Fruit fly (Drosophila melanogaster) whole organism, embryonic: ENCODE measurements around the gene SMC5.

Experiments
- Bgb ChIP-seq: fragments of 200-800 bp; sonication (Bioruptor generic); IDR thresholded peaks from 2 replicates; pipeline ENCODE4 v1.3.6; 2022; ENCODE audit warnings: missing biosample characterization, missing genetic modification characterization; ENCODE audit not compliant: partially characterized antibody
- C15 ChIP-seq: fragments of 200-800 bp; sonication (Bioruptor generic); IDR thresholded peaks from 3 replicates; pipeline ENCODE4 v1.3.6; 2022; ENCODE audit warnings: missing biosample characterization, missing genetic modification characterization
- CG10431 ChIP-seq: fragments of 200-800 bp; sonication (Bioruptor generic); optimal IDR thresholded peaks from 3 replicates; lab custom pipeline; 2018; ENCODE audit warnings: missing biosample characterization, mild to moderate bottlenecking, missing genetic modification characterization
- CG10543 ChIP-seq: fragments of 200-800 bp; sonication (Bioruptor generic); optimal IDR thresholded peaks from 3 replicates; lab custom pipeline; 2017; ENCODE audit warnings: missing biosample characterization, mild to moderate bottlenecking, missing genetic modification characterization, moderate library complexity
- CG12071 ChIP-seq: fragments of 200-800 bp; sonication (Bioruptor generic); optimal IDR thresholded peaks from 3 replicates; lab custom pipeline; 2018; ENCODE audit warnings: missing biosample characterization, mild to moderate bottlenecking, missing genetic modification characterization
- CG12744 ChIP-seq: fragments of 200-800 bp; sonication (Bioruptor generic); optimal IDR thresholded peaks from 2 replicates; lab custom pipeline; 2016; ENCODE audit warnings: missing biosample characterization, missing genetic modification characterization
- CG13624 ChIP-seq: fragments of 200-800 bp; sonication (Bioruptor generic); optimal IDR thresholded peaks from 2 replicates; lab custom pipeline; 2016; ENCODE audit warnings: missing biosample characterization, missing genetic modification characterization
- CG13775 ChIP-seq: fragments of 200-800 bp; sonication (Bioruptor generic); optimal IDR thresholded peaks from 3 replicates; lab custom pipeline; 2017; ENCODE audit warnings: missing biosample characterization, mild to moderate bottlenecking, missing genetic modification characterization
- CG14014 ChIP-seq: fragments of 200-800 bp; sonication (Bioruptor generic); IDR thresholded peaks from 2 replicates; pipeline ENCODE4 v1.3.6; 2022; ENCODE audit warnings: missing biosample characterization, missing genetic modification characterization
- CG14860 ChIP-seq: fragments of 200-800 bp; sonication (Bioruptor generic); IDR thresholded peaks from 3 replicates; pipeline ENCODE4 v1.3.6; 2022; ENCODE audit warnings: missing biosample characterization, missing genetic modification characterization; ENCODE audit not compliant: partially characterized antibody
- CG14965 ChIP-seq: fragments of 200-800 bp; sonication (Bioruptor generic); optimal IDR thresholded peaks from 2 replicates; lab custom pipeline; 2016; ENCODE audit warnings: missing biosample characterization, missing genetic modification characterization, borderline replicate concordance
- CG1602 ChIP-seq: fragments of 200-800 bp; sonication (Bioruptor generic); optimal IDR thresholded peaks from 3 replicates; lab custom pipeline; 2016; ENCODE audit warnings: missing biosample characterization, missing genetic modification characterization
- CG17802 ChIP-seq: fragments of 200-800 bp; sonication (Bioruptor generic); optimal IDR thresholded peaks from 2 replicates; lab custom pipeline; 2018; ENCODE audit warnings: missing biosample characterization, mild to moderate bottlenecking, missing genetic modification characterization, moderate library complexity
- CG2120 ChIP-seq: fragments of 200-800 bp; sonication (Bioruptor generic); optimal IDR thresholded peaks from 3 replicates; lab custom pipeline; 2016; ENCODE audit warnings: missing biosample characterization, missing genetic modification characterization
- CG32532 ChIP-seq: fragments of 200-800 bp; sonication (Bioruptor generic); IDR thresholded peaks from 2 replicates; pipeline ENCODE4 v1.3.6; 2022; ENCODE audit warnings: missing biosample characterization, missing genetic modification characterization
- CG32767 ChIP-seq: fragments of 200-800 bp; sonication (Bioruptor generic); IDR thresholded peaks from 2 replicates; pipeline ENCODE4 v1.3.6; 2022; ENCODE audit warnings: missing biosample characterization, missing genetic modification characterization
- CG6683 ChIP-seq: fragments of 200-800 bp; sonication (Bioruptor generic); optimal IDR thresholded peaks from 2 replicates; lab custom pipeline; 2017; ENCODE audit warnings: missing biosample characterization, mild to moderate bottlenecking, missing genetic modification characterization, missing genetic modification reagents
- CG8478 ChIP-seq: fragments of >200 bp; optimal IDR thresholded peaks from 2 replicates; lab custom pipeline; 2018
- Drgx ChIP-seq: fragments of 200-800 bp; sonication (Bioruptor generic); IDR thresholded peaks from 2 replicates; pipeline ENCODE4 v1.3.6; 2022; ENCODE audit warnings: missing biosample characterization, missing genetic modification characterization
- Gug ChIP-seq: fragments of 200-800 bp; sonication (Bioruptor generic); IDR thresholded peaks from 4 replicates; pipeline ENCODE4 v1.3.6; 2022; ENCODE audit warnings: missing biosample characterization, missing genetic modification characterization
- HLH4C ChIP-seq: fragments of 200-800 bp; sonication (Bioruptor generic); IDR thresholded peaks from 3 replicates; pipeline ENCODE4 v1.3.6; 2022; ENCODE audit warnings: missing biosample characterization, missing genetic modification characterization; ENCODE audit not compliant: partially characterized antibody
- Hand ChIP-seq: fragments of 200-800 bp; sonication (Bioruptor generic); optimal IDR thresholded peaks from 2 replicates; lab custom pipeline; 2017; ENCODE audit warnings: mild to moderate bottlenecking, missing biosample characterization, missing genetic modification reagents, missing genetic modification characterization
- Hmx ChIP-seq: fragments of 200-800 bp; sonication (Bioruptor generic); optimal IDR thresholded peaks from 2 replicates; lab custom pipeline; 2016; ENCODE audit warnings: missing biosample characterization, missing genetic modification characterization
- Hr51 ChIP-seq, 2 experiments: fragments of 200-800 bp; sonication (Bioruptor generic); optimal IDR thresholded peaks; 2 replicates in 1 of 2; 3 replicates in 1 of 2; lab custom pipeline; 2016 to 2018; ENCODE audit warnings: missing biosample characterization in 2 of 2, missing genetic modification characterization in 2 of 2, mild to moderate bottlenecking in 1 of 2, moderate library complexity in 1 of 2
- NK7.1 ChIP-seq: fragments of 200-800 bp; sonication (Bioruptor generic); optimal IDR thresholded peaks from 3 replicates; lab custom pipeline; 2016; ENCODE audit warnings: missing biosample characterization, missing genetic modification characterization
- Nf-YA ChIP-seq: fragments of 200-800 bp; sonication (Bioruptor generic); IDR thresholded peaks from 2 replicates; pipeline ENCODE4 v1.3.6; 2022; ENCODE audit warnings: missing biosample characterization, missing genetic modification characterization
- Sry-β ChIP-seq: fragments of 200-800 bp; sonication (Bioruptor generic); optimal IDR thresholded peaks from 2 replicates; lab custom pipeline; 2018; ENCODE audit warnings: missing biosample characterization, mild to moderate bottlenecking, missing genetic modification characterization, moderate library complexity
- Trl ChIP-seq, 3 experiments: fragments of >200 bp in 2 of 3; fragments of 200-800 bp in 1 of 3; sonication (Bioruptor generic) in 1 of 3; optimal IDR thresholded peaks; 2 replicates in 1 of 3; 3 replicates in 2 of 3; lab custom pipeline; 2016 to 2017; ENCODE audit warnings: missing biosample characterization in 1 of 3, missing genetic modification characterization in 1 of 3
- al ChIP-seq: fragments of 200-800 bp; sonication (Bioruptor generic); IDR thresholded peaks from 2 replicates; pipeline ENCODE4 v1.3.6; 2022; ENCODE audit warnings: missing biosample characterization, missing genetic modification characterization
- bsh ChIP-seq, 2 experiments: fragments of 200-800 bp; sonication (Bioruptor generic); optimal IDR thresholded peaks; 2 replicates each; lab custom pipeline; 2017 to 2018; ENCODE audit warnings: mild to moderate bottlenecking in 2 of 2, missing biosample characterization in 2 of 2, missing genetic modification characterization in 2 of 2, moderate library complexity in 1 of 2
- dysf ChIP-seq: fragments of 200-800 bp; sonication (Bioruptor generic); IDR thresholded peaks from 3 replicates; pipeline ENCODE4 v1.3.6; 2022; ENCODE audit warnings: missing biosample characterization, missing genetic modification characterization
- ewg ChIP-seq: fragments of 200-800 bp; sonication (Bioruptor generic); optimal IDR thresholded peaks from 3 replicates; lab custom pipeline; 2017; ENCODE audit warnings: mild to moderate bottlenecking, missing biosample characterization, missing genetic modification reagents, missing genetic modification characterization
- fd64A ChIP-seq: fragments of 200-800 bp; sonication (Bioruptor generic); optimal IDR thresholded peaks from 3 replicates; lab custom pipeline; 2018; ENCODE audit warnings: missing biosample characterization, mild to moderate bottlenecking, missing genetic modification characterization
- ftz-f1 ChIP-seq: fragments of 200-800 bp; sonication (Bioruptor generic); optimal IDR thresholded peaks from 2 replicates; lab custom pipeline; 2016; ENCODE audit warnings: missing biosample characterization, missing genetic modification characterization
- grau ChIP-seq: fragments of 200-800 bp; optimal IDR thresholded peaks from 3 replicates; lab custom pipeline; 2019; ENCODE audit warnings: missing biosample characterization, mild to moderate bottlenecking, missing genetic modification characterization, moderate library complexity
- ham ChIP-seq: fragments of 200-800 bp; sonication (Bioruptor generic); IDR thresholded peaks from 2 replicates; pipeline ENCODE4 v1.3.6; 2022; ENCODE audit warnings: missing biosample characterization, missing genetic modification characterization
- her ChIP-seq: fragments of 200-800 bp; sonication (Bioruptor generic); optimal IDR thresholded peaks from 2 replicates; lab custom pipeline; 2016; ENCODE audit warnings: missing biosample characterization, missing genetic modification characterization
- kni ChIP-seq: fragments of 200-800 bp; sonication (Bioruptor generic); optimal IDR thresholded peaks from 3 replicates; lab custom pipeline; 2017; ENCODE audit warnings: mild to moderate bottlenecking, missing biosample characterization, missing genetic modification reagents, missing genetic modification characterization
- luna ChIP-seq: fragments of 200-800 bp; sonication (Bioruptor generic); optimal IDR thresholded peaks from 2 replicates; lab custom pipeline; 2016; ENCODE audit warnings: missing biosample characterization, missing genetic modification characterization
- mld ChIP-seq: fragments of 200-800 bp; sonication (Bioruptor generic); IDR thresholded peaks from 3 replicates; pipeline ENCODE4 v1.3.6; 2022; ENCODE audit warnings: missing biosample characterization, missing genetic modification characterization; ENCODE audit not compliant: partially characterized antibody
- onecut ChIP-seq: fragments of 200-800 bp; sonication (Bioruptor generic); IDR thresholded peaks from 2 replicates; pipeline ENCODE4 v1.3.6; 2022; ENCODE audit warnings: missing biosample characterization, missing genetic modification characterization
- p53 ChIP-seq: fragments of 200-800 bp; sonication (Bioruptor generic); optimal IDR thresholded peaks from 2 replicates; lab custom pipeline; 2016; ENCODE audit warnings: missing biosample characterization, missing genetic modification characterization
- pzg ChIP-seq: fragments of 200-800 bp; sonication (Bioruptor generic); optimal IDR thresholded peaks from 3 replicates; lab custom pipeline; 2018; ENCODE audit warnings: missing biosample characterization, mild to moderate bottlenecking, missing genetic modification characterization, moderate library complexity
- row ChIP-seq: fragments of 200-800 bp; sonication (Bioruptor generic); IDR thresholded peaks from 3 replicates; pipeline ENCODE4 v1.3.6; 2022; ENCODE audit warnings: missing biosample characterization, missing genetic modification characterization
- run ChIP-seq: fragments of 200-800 bp; sonication (Bioruptor generic); optimal IDR thresholded peaks from 3 replicates; lab custom pipeline; 2018; ENCODE audit warnings: missing biosample characterization, mild to moderate bottlenecking, missing genetic modification characterization
- salm ChIP-seq: fragments of 200-800 bp; sonication (Bioruptor generic); optimal IDR thresholded peaks from 2 replicates; lab custom pipeline; 2018; ENCODE audit warnings: missing biosample characterization, mild to moderate bottlenecking, missing genetic modification characterization
- sens ChIP-seq: fragments of 200-800 bp; sonication (Bioruptor generic); peaks from one replicate; lab custom pipeline; 2016; ENCODE audit warnings: missing biosample characterization, missing genetic modification characterization
- sna ChIP-seq: fragments of 200-800 bp; sonication (Bioruptor generic); IDR thresholded peaks from 2 replicates; pipeline ENCODE4 v1.3.6; 2022; ENCODE audit warnings: missing biosample characterization, missing genetic modification characterization; ENCODE audit not compliant: partially characterized antibody
- stwl ChIP-seq: fragments of 200-800 bp; sonication (Bioruptor generic); optimal IDR thresholded peaks from 3 replicates; lab custom pipeline; 2018; ENCODE audit warnings: missing biosample characterization, mild to moderate bottlenecking, missing genetic modification characterization, moderate library complexity
- zen ChIP-seq: fragments of 200-800 bp; sonication (Bioruptor generic); optimal IDR thresholded peaks from 3 replicates; lab custom pipeline; 2018; ENCODE audit warnings: missing biosample characterization, mild to moderate bottlenecking, missing genetic modification characterization, moderate library complexity

SMC5 gene

DNA sequence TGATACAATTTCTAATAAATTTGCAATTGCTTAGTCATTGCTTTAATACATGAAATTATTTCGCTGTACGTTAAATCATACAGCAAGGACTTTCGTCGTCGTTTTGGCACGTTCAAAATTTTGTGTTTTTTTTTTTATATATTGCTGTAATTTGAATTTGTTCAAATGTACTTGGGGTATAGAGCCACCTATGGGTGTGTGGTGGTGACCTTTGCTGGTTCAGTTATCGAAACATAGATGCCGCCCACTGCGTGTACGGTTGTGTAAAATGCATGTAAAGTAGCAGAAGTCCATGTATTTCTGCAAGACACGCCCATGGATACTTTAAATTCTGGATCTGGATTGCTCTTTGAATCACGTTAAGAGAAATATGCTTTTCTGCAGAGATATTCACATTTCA is 35.3 kb downstream of the SMC5 start (continued):
- TF ChIP-seq NK7.1 (GFP tag; lab: Kevin White, UChicago) (peak; percentile 1), CG13775 (GFP tag; lab: Kevin White, UChicago) (peak; percentile 17), CG10543 (GFP tag; lab: Kevin White, UChicago) (no peak), CG8478 (no peak), luna (GFP tag; lab: Kevin White, UChicago) (peak; percentile 60), zen (tag; lab: Kevin White, UChicago) (peak; percentile 55), CG14014 (GFP tag; lab: Robert Waterston, UW) (0 out of 2 replicates have a peak, but pooled peaks have one; percentile 42), Hr51 (GFP tag; optimal IDR thresholded peaks at IDR 0.05; lab: Kevin White, UChicago) (peak in 1 of 2 experiments; percentile 16), CG12744 (GFP tag; lab: Kevin White, UChicago) (peak; percentile 67), CG32767 (GFP tag; lab: Robert Waterston, UW) (0 out of 2 replicates have a peak, but pooled peaks have one; percentile 34), CG14965 (GFP tag; lab: Kevin White, UChicago) (peak; percentile 39), onecut (GFP tag; lab: Robert Waterston, UW) (peak; percentile 46; the same call in 1 of the 2 replicates), ftz-f1 (GFP tag; lab: Kevin White, UChicago) (peak; percentile 67), CG2120 (GFP tag; lab: Kevin White, UChicago) (peak; percentile 64), Bgb (GFP tag; lab: Robert Waterston, UW) (peak; percentile 82), salm (no peak), CG1602 (GFP tag; lab: Kevin White, UChicago) (peak; percentile 63), Drgx (GFP tag; lab: Robert Waterston, UW) (no peak), Trl (optimal IDR thresholded peaks at IDR 0.05; lab: Kevin White, UChicago) (peak; percentile 13 to 30), Trl (GFP tag; optimal IDR thresholded peaks at IDR 0.05; lab: Kevin White, UChicago) (peak; percentile 83), CG6683 (GFP tag; lab: Kevin White, UChicago) (no peak), CG32532 (peak; percentile 83; the same call in 1 of the 2 replicates), fd64A (GFP tag; lab: Kevin White, UChicago) (no peak), grau (tag; lab: Kevin White, UChicago) (no peak), Gug (peak; percentile 59; the same call in 2 of the 4 replicates), stwl (tag; lab: Kevin White, UChicago) (no peak), CG12071 (GFP tag; lab: Kevin White, UChicago) (no peak), row (GFP tag; lab: Robert Waterston, UW) (no peak; the same call in 2 of the 3 replicates), HLH4C (GFP tag; lab: Robert Waterston, UW) (0 out of 3 replicates have a peak, but pooled peaks have one; percentile 17), al (GFP tag; lab: Robert Waterston, UW) (peak; percentile 45; the same call in 1 of the 2 replicates), CG17802 (no peak), ewg (GFP tag; lab: Kevin White, UChicago) (no peak), sens (GFP tag; lab: Kevin White, UChicago) (peak; percentile 83), bsh (GFP tag; optimal IDR thresholded peaks at IDR 0.05; lab: Kevin White, UChicago) (no peak), her (GFP tag; lab: Kevin White, UChicago) (peak; percentile 51), mld (GFP tag; lab: Robert Waterston, UW) (no peak), p53 (peak; percentile 70), Hmx (GFP tag; lab: Kevin White, UChicago) (no peak), sna (no peak), CG13624 (GFP tag; lab: Kevin White, UChicago) (peak; percentile 57), CG10431 (GFP tag; lab: Kevin White, UChicago) (peak; percentile 82), ham (GFP tag; lab: Robert Waterston, UW) (0 out of 2 replicates have a peak, but pooled peaks have one; percentile 23), kni (no peak), Sry-β (GFP tag; lab: Kevin White, UChicago) (no peak), CG14860 (GFP tag; lab: Robert Waterston, UW) (no peak), C15 (GFP tag; lab: Robert Waterston, UW) (no peak), run (no peak), Nf-YA (GFP tag; lab: Robert Waterston, UW) (no peak), pzg (GFP tag; lab: Kevin White, UChicago) (no peak), dysf (GFP tag; lab: Robert Waterston, UW) (peak; percentile 71; the same call in 2 of the 3 replicates), Hand (GFP tag; lab: Kevin White, UChicago) (no peak)
